Worm (Caenorhabditis elegans): ENCODE measurements around the gene Y48E1C.1.

The Y48E1C.1 gene

ce11 chrII:13447668-13448067, 32.9 kb downstream of the Y48E1C.1 start (continued):
- peak; percentile 90 for TF ChIP-seq fos-1 (tag; optimal IDR thresholded peaks at IDR 0.05)
- TF ChIP-seq nhr-77 (tag; optimal IDR thresholded peaks at IDR 0.05) = no peak
- peak; percentile 57 for TF ChIP-seq sem-4 (tag; optimal IDR thresholded peaks at IDR 0.05)

- TF ChIP-seq dmd-4 (tag; optimal IDR thresholded peaks at IDR 0.05) (no peak), nhr-77 (tag; optimal IDR thresholded peaks at IDR 0.05) (no peak), ztf-1 (GFP tag; conservative IDR thresholded peaks at IDR 0.05) (no peak), nhr-11 (tag; optimal IDR thresholded peaks at IDR 0.05) (no peak), unc-62 (GFP tag; optimal IDR thresholded peaks at IDR 0.05) (no peak), mbf-1 (tag; optimal IDR thresholded peaks at IDR 0.05) (no peak), skn-1 (tag; optimal IDR thresholded peaks at IDR 0.05) (no peak), nhr-25 (tag; optimal IDR thresholded peaks at IDR 0.05) (no peak), ZK546.5 (tag; optimal IDR thresholded peaks at IDR 0.05) (no peak), ztf-11 (tag; optimal IDR thresholded peaks at IDR 0.05) (no peak), sma-3 (GFP tag; optimal IDR thresholded peaks at IDR 0.05) (no peak), nhr-237 (tag; optimal IDR thresholded peaks at IDR 0.05) (no peak), mab-5 (tag; optimal IDR thresholded peaks at IDR 0.05) (no peak)
These were observed 36.5 kb downstream of the Y48E1C.1 start for ce11 chrII:13451321-13451720.

- TF ChIP-seq gmeb-1 (tag; optimal IDR thresholded peaks at IDR 0.05) (no peak), nhr-12 (tag; optimal IDR thresholded peaks at IDR 0.05) (no peak), nhr-21 (tag; optimal IDR thresholded peaks at IDR 0.05) (no peak), unc-62 (GFP tag; optimal IDR thresholded peaks at IDR 0.05) (no peak), peb-1 (tag; optimal IDR thresholded peaks at IDR 0.05) (no peak), sma-3 (GFP tag; optimal IDR thresholded peaks at IDR 0.05) (no peak), aly-2 (tag; optimal IDR thresholded peaks at IDR 0.05) (no peak), nhr-237 (tag; optimal IDR thresholded peaks at IDR 0.05) (no peak), blmp-1 (tag; optimal IDR thresholded peaks at IDR 0.05; ENCODE audit: insufficient read depth) (no peak), elt-3 (tag; optimal IDR thresholded peaks at IDR 0.05) (no peak), lin-13 (GFP tag; optimal IDR thresholded peaks at IDR 0.05) (no peak), mdl-1 (tag; optimal IDR thresholded peaks at IDR 0.05) (no peak), R02D3.7 (tag; optimal IDR thresholded peaks at IDR 0.05) (no peak), ceh-82 (tag; optimal IDR thresholded peaks at IDR 0.05) (no peak)
These were observed 40.0 kb downstream of the Y48E1C.1 start for ce11 chrII:13454839-13455238.

- TF ChIP-seq blmp-1 (tag; optimal IDR thresholded peaks at IDR 0.05; ENCODE audit: insufficient read depth) (no peak), C34F6.9 (tag; optimal IDR thresholded peaks at IDR 0.05) (peak; percentile 48), nhr-237 (tag; optimal IDR thresholded peaks at IDR 0.05) (no peak), alr-1 (tag; optimal IDR thresholded peaks at IDR 0.05) (no peak), nhr-25 (tag; optimal IDR thresholded peaks at IDR 0.05) (no peak), lin-11 (tag; optimal IDR thresholded peaks at IDR 0.05) (no peak), lin-39 (tag; optimal IDR thresholded peaks at IDR 0.05) (no peak), elt-3 (tag; optimal IDR thresholded peaks at IDR 0.05) (no peak), lsy-2 (tag; optimal IDR thresholded peaks at IDR 0.05) (no peak), nhr-129 (tag; optimal IDR thresholded peaks at IDR 0.05) (peak; percentile 27), lin-13 (GFP tag; optimal IDR thresholded peaks at IDR 0.05) (no peak), nhr-6 (tag; optimal IDR thresholded peaks at IDR 0.05) (no peak), skn-1 (tag; optimal IDR thresholded peaks at IDR 0.05) (no peak), F13H6.1 (tag; optimal IDR thresholded peaks at IDR 0.05) (peak; percentile 20), unc-62 (GFP tag; optimal IDR thresholded peaks at IDR 0.05) (no peak), sem-4 (tag; optimal IDR thresholded peaks at IDR 0.05) (no peak), ztf-4 (tag; optimal IDR thresholded peaks at IDR 0.05) (no peak), nhr-21 (tag; optimal IDR thresholded peaks at IDR 0.05) (no peak), peb-1 (tag; optimal IDR thresholded peaks at IDR 0.05) (no peak), dmd-4 (tag; optimal IDR thresholded peaks at IDR 0.05) (no peak), elt-1 (tag; optimal IDR thresholded peaks at IDR 0.05) (no peak), Y55F3AM.14 (GFP tag; optimal IDR thresholded peaks at IDR 0.05) (no peak), aly-2 (tag; optimal IDR thresholded peaks at IDR 0.05) (no peak), ZK546.5 (tag; optimal IDR thresholded peaks at IDR 0.05) (no peak), snpc-4 (tag; optimal IDR thresholded peaks at IDR 0.05) (peak; percentile 58), unc-55 (GFP tag; optimal IDR thresholded peaks at IDR 0.05) (peak; percentile 29), crh-2 (tag; optimal IDR thresholded peaks at IDR 0.05) (peak; percentile 5), zag-1 (tag; optimal IDR thresholded peaks at IDR 0.05) (no peak), ztf-1 (GFP tag; conservative IDR thresholded peaks at IDR 0.05) (no peak), sma-9 (GFP tag; optimal IDR thresholded peaks at IDR 0.05) (peak; percentile 24), sma-9 (tag; optimal IDR thresholded peaks at IDR 0.05) (no peak), unc-39 (tag; optimal IDR thresholded peaks at IDR 0.05) (no peak), sma-3 (GFP tag; optimal IDR thresholded peaks at IDR 0.05) (no peak), nhr-12 (tag; optimal IDR thresholded peaks at IDR 0.05) (no peak), ztf-11 (tag; optimal IDR thresholded peaks at IDR 0.05) (no peak), fos-1 (tag; optimal IDR thresholded peaks at IDR 0.05) (peak; percentile 22), mdl-1 (tag; optimal IDR thresholded peaks at IDR 0.05) (no peak)
These were observed 41.8 kb downstream of the Y48E1C.1 start for ce11 chrII:13456622-13457021.

Measured in whole organism, L2 larva.